Worm (Caenorhabditis elegans): ENCODE measurements around the gene C10G8.8.

The C10G8.8 gene

ce11 chrV:5362220-5362619, 34.0 kb upstream of the C10G8.8 start:
- TF ChIP-seq ceh-19 (GFP tag; optimal IDR thresholded peaks at IDR 0.05) (no peak), lin-11 (tag; optimal IDR thresholded peaks at IDR 0.05) (no peak), sox-2 (GFP tag; IDR thresholded peaks at IDR 0.05) (no peak), madf-2 (tag; optimal IDR thresholded peaks at IDR 0.05) (no peak), dve-1 (tag; optimal IDR thresholded peaks at IDR 0.05) (no peak), ceh-22 (tag; optimal IDR thresholded peaks at IDR 0.05) (no peak), ahr-1 (tag; optimal IDR thresholded peaks at IDR 0.05) (no peak), ref-2 (tag; optimal IDR thresholded peaks at IDR 0.05) (no peak)

ce11 chrV:5358772-5359171, 30.6 kb upstream of the C10G8.8 start, which contains the start of gene nhr-216:
Gene nhr-216, minus strand, starts transcription at chrV:5358872.
- TF ChIP-seq ahr-1 (tag; optimal IDR thresholded peaks at IDR 0.05), result no peak
- no peak for TF ChIP-seq nfya-1 (tag; optimal IDR thresholded peaks at IDR 0.05)
- no peak for TF ChIP-seq sox-4 (tag; optimal IDR thresholded peaks at IDR 0.05)
- no peak for TF ChIP-seq T23F11.4 (GFP tag; optimal IDR thresholded peaks at IDR 0.05)
- no peak for TF ChIP-seq hlh-8 (tag; optimal IDR thresholded peaks at IDR 0.05)

ce11 chrV:5351483-5351882, 23.3 kb upstream of the C10G8.8 start, which contains the start of gene srd-9:
Gene srd-9, plus strand, starts transcription at chrV:5351783.
- TF ChIP-seq madf-2 (tag; optimal IDR thresholded peaks at IDR 0.05), result no peak
- no peak for TF ChIP-seq hlh-30 (tag; optimal IDR thresholded peaks at IDR 0.05; ENCODE audit: insufficient read depth)
- TF ChIP-seq ceh-14 (tag; optimal IDR thresholded peaks at IDR 0.05), result no peak
- no peak for TF ChIP-seq lin-11 (tag; optimal IDR thresholded peaks at IDR 0.05)
- TF ChIP-seq unc-86 (tag; optimal IDR thresholded peaks at IDR 0.05), result no peak
- no peak for TF ChIP-seq ceh-34 (tag; optimal IDR thresholded peaks at IDR 0.05)
- TF ChIP-seq K09A11.1 (tag; optimal IDR thresholded peaks at IDR 0.05; ENCODE audit: insufficient read depth), result no peak
- TF ChIP-seq K02D7.2 (tag; optimal IDR thresholded peaks at IDR 0.05), result no peak
- no peak for TF ChIP-seq ceh-31 (tag; optimal IDR thresholded peaks at IDR 0.05)
- no peak for TF ChIP-seq dmd-4 (tag; optimal IDR thresholded peaks at IDR 0.05; ENCODE audit: borderline replicate concordance)
- no peak for TF ChIP-seq ztf-16 (tag; optimal IDR thresholded peaks at IDR 0.05)

- TF ChIP-seq dmd-4 (tag; optimal IDR thresholded peaks at IDR 0.05; ENCODE audit: borderline replicate concordance) (no peak), elt-2 (tag; optimal IDR thresholded peaks at IDR 0.05) (no peak), pag-3 (tag; optimal IDR thresholded peaks at IDR 0.05; ENCODE audit: borderline replicate concordance) (no peak), pha-2 (tag; optimal IDR thresholded peaks at IDR 0.05) (no peak), unc-55 (GFP tag; optimal IDR thresholded peaks at IDR 0.05) (no peak), unc-42 (tag; optimal IDR thresholded peaks at IDR 0.05) (no peak), C38D4.7 (GFP tag; optimal IDR thresholded peaks at IDR 0.05) (no peak), nhr-11 (tag; optimal IDR thresholded peaks at IDR 0.05) (no peak), ceh-22 (tag; optimal IDR thresholded peaks at IDR 0.05) (no peak), hlh-15 (tag; optimal IDR thresholded peaks at IDR 0.05) (no peak), ceh-31 (tag; optimal IDR thresholded peaks at IDR 0.05) (no peak), pqm-1 (tag; optimal IDR thresholded peaks at IDR 0.05) (no peak), ama-1 (optimal IDR thresholded peaks at IDR 0.05) (no peak), pros-1 (tag; optimal IDR thresholded peaks at IDR 0.05) (no peak), Y22D7AL.16 (tag; optimal IDR thresholded peaks at IDR 0.05) (no peak)
Observed at ce11 chrV:5349471-5349870, 21.3 kb upstream of the C10G8.8 start, which contains the start of gene T09D3.3. Gene T09D3.3, minus strand, starts transcription at chrV:5349571.

- TF ChIP-seq gmeb-2 (tag; optimal IDR thresholded peaks at IDR 0.05) (no peak), pha-2 (tag; optimal IDR thresholded peaks at IDR 0.05) (no peak), sdc-2 (tag; optimal IDR thresholded peaks at IDR 0.05) (no peak), hlh-13 (GFP tag; optimal IDR thresholded peaks at IDR 0.05) (no peak), ztf-16 (tag; optimal IDR thresholded peaks at IDR 0.05) (no peak), T23F11.4 (GFP tag; optimal IDR thresholded peaks at IDR 0.05) (no peak), ceh-45 (GFP tag; IDR thresholded peaks at IDR 0.05) (no peak), pros-1 (tag; optimal IDR thresholded peaks at IDR 0.05) (no peak), ceh-34 (tag; optimal IDR thresholded peaks at IDR 0.05) (no peak), nhr-11 (tag; optimal IDR thresholded peaks at IDR 0.05) (no peak), ceh-19 (GFP tag; optimal IDR thresholded peaks at IDR 0.05) (no peak)
Observed at ce11 chrV:5345419-5345818, 17.2 kb upstream of the C10G8.8 start, which contains the start of gene srg-25. Gene srg-25, minus strand, starts transcription at chrV:5345519.

Data from whole organism, late embryonic.